Worm (Caenorhabditis elegans) whole organism, L3 larva: Measurements from ENCODE around the gene lbp-9.

Experiments
- R02D3.7 ChIP-seq: fragments of 150-350 bp; optimal IDR thresholded peaks from 2 replicates; lab custom pipeline; 2014; ENCODE audit warnings: missing biosample characterization, missing genetic modification characterization
- ama-1 ChIP-seq: fragments of 150-350 bp; optimal IDR thresholded peaks from 2 replicates; lab custom pipeline; 2018
- egl-27 ChIP-seq: sonication (generic microtip); optimal IDR thresholded peaks from 4 replicates; lab custom pipeline; 2017; ENCODE audit warnings: missing biosample characterization, missing genetic modification reagents, missing genetic modification characterization
- egl-5 ChIP-seq: fragments of 150-350 bp; optimal IDR thresholded peaks from 2 replicates; lab custom pipeline; 2017; ENCODE audit warnings: missing biosample characterization, missing genetic modification reagents, missing genetic modification characterization, inconsistent platforms
- elt-3 ChIP-seq, 3 experiments: fragments of 150-350 bp in 1 of 3; sonication (generic microtip) in 2 of 3; optimal IDR thresholded peaks; 2 replicates in 2 of 3; 4 replicates in 1 of 3; lab custom pipeline; 2014 to 2017; ENCODE audit warnings: missing biosample characterization in 3 of 3, missing genetic modification characterization in 3 of 3
- jun-1 ChIP-seq: fragments of 150-350 bp; optimal IDR thresholded peaks from 2 replicates; lab custom pipeline; 2014; ENCODE audit warnings: missing biosample characterization, missing genetic modification reagents, missing genetic modification characterization
- nhr-11 ChIP-seq: fragments of 150-350 bp; optimal IDR thresholded peaks from 2 replicates; lab custom pipeline; 2014; ENCODE audit warnings: missing biosample characterization, missing genetic modification characterization
- nhr-237 ChIP-seq: fragments of 150-350 bp; optimal IDR thresholded peaks from 2 replicates; lab custom pipeline; 2014; ENCODE audit warnings: missing biosample characterization, missing genetic modification characterization
- nhr-28 ChIP-seq: fragments of 150-350 bp; optimal IDR thresholded peaks from 2 replicates; lab custom pipeline; 2014; ENCODE audit warnings: missing biosample characterization, missing genetic modification characterization
- snpc-4 ChIP-seq: fragments of 150-350 bp; optimal IDR thresholded peaks from 2 replicates; lab custom pipeline; 2014; ENCODE audit warnings: missing biosample characterization, missing genetic modification characterization
- unc-39 ChIP-seq: sonication (generic microtip); optimal IDR thresholded peaks from 4 replicates; lab custom pipeline; 2017; ENCODE audit warnings: missing biosample characterization, missing genetic modification characterization
- unc-62 ChIP-seq: fragments of 150-350 bp; sonication (generic microtip); optimal IDR thresholded peaks from 4 replicates; lab custom pipeline; 2014; ENCODE audit warnings: missing biosample characterization, missing genetic modification reagents, missing genetic modification characterization
- ztf-11 ChIP-seq: fragments of 150-350 bp; optimal IDR thresholded peaks from 2 replicates; lab custom pipeline; 2014; ENCODE audit warnings: missing biosample characterization, missing genetic modification characterization

ce11 chrV:2067419-2067818 lies 830 bp upstream of the lbp-9 start:
- TF ChIP-seq unc-62 (GFP tag; lab: Kevin White, UChicago) = no peak
- TF ChIP-seq elt-3 (tag; optimal IDR thresholded peaks at IDR 0.05; lab: Kevin White, UChicago) = no peak
- no peak for TF ChIP-seq ama-1 (lab: Kevin White, UChicago)
- no peak for TF ChIP-seq snpc-4 (tag; lab: Kevin White, UChicago)
- TF ChIP-seq unc-39 (tag; lab: Kevin White, UChicago) = no peak
- TF ChIP-seq nhr-237 = no peak
- TF ChIP-seq R02D3.7 (tag; lab: Kevin White, UChicago) = no peak
- TF ChIP-seq nhr-11 (tag; lab: Kevin White, UChicago) = no peak
- no peak for TF ChIP-seq jun-1 (tag; lab: Kevin White, UChicago)
- no peak for TF ChIP-seq egl-5 (tag; lab: Kevin White, UChicago)
- no peak for TF ChIP-seq ztf-11 (tag; lab: Kevin White, UChicago)
- no peak for TF ChIP-seq egl-27 (tag; lab: Kevin White, UChicago)
- TF ChIP-seq nhr-28 (tag; lab: Kevin White, UChicago) = no peak
